Fruit fly (Drosophila melanogaster) S2 (cell line): ENCODE measurements around the gene Gbeta5.

Experiments used
- CG8478 ChIP-seq: fragments of >200 bp; optimal IDR thresholded peaks from 2 replicates; lab custom pipeline; 2018
- CTCF ChIP-seq, 2 experiments: fragments of >200 bp; optimal IDR thresholded peaks; 2 replicates each; lab custom pipeline; 2018

dm6 chrX:8152718-8153117 is 643 bp upstream of the Gbeta5 start, which contains the start of gene CG18262:
- TF ChIP-seq CTCF (optimal IDR thresholded peaks at IDR 0.05; lab: Kevin White, UChicago): no peak
- no peak for TF ChIP-seq CG8478
